1 fruit fly cellular context compared by ENCODE assay signal in genomic region chr2L:7065687-7066086, dm6.
TF ChIP-seq lines count a peak whose summit lies in the region.

Nuf2 (minus strand) TSS chr2L:7065837.

TF ChIP-seq in whole organism, embryonic, 481 proteins besides CTCF, POLR2A, EP300 and RAD21 (continued from another document and continues in another):
- peak; percentile 69 for TF ChIP-seq MBD-R2 (GFP tag; IDR thresholded peaks at IDR 0.05; lab: Robert Waterston, UW)
- no peak for TF ChIP-seq CG7745 (tag; optimal IDR thresholded peaks at IDR 0.05; lab: Kevin White, UChicago)
- peak; percentile 88 for TF ChIP-seq Lhr (GFP tag; optimal IDR thresholded peaks at IDR 0.05; lab: Kevin White, UChicago)
- no peak for TF ChIP-seq CG2129 (GFP tag; IDR thresholded peaks at IDR 0.05; lab: Robert Waterston, UW; ENCODE audit: partially characterized antibody)
- peak; percentile 17 for TF ChIP-seq YL-1 (GFP tag; optimal IDR thresholded peaks at IDR 0.05; lab: Kevin White, UChicago)
- TF ChIP-seq CG4328 (GFP tag; optimal IDR thresholded peaks at IDR 0.05; lab: Kevin White, UChicago), result no peak
- TF ChIP-seq CG12769 (tag; optimal IDR thresholded peaks at IDR 0.05; lab: Kevin White, UChicago), result peak; percentile 24
- no peak for TF ChIP-seq CG8944 (GFP tag; optimal IDR thresholded peaks at IDR 0.05; lab: Kevin White, UChicago)
- TF ChIP-seq CG14014 (GFP tag; IDR thresholded peaks at IDR 0.05; lab: Robert Waterston, UW), result no peak
- TF ChIP-seq ci (GFP tag; IDR thresholded peaks at IDR 0.05; lab: Robert Waterston, UW), result no peak
- no peak for TF ChIP-seq tx (GFP tag; optimal IDR thresholded peaks at IDR 0.05; lab: Kevin White, UChicago)
- TF ChIP-seq zf30C (GFP tag; optimal IDR thresholded peaks at IDR 0.05; lab: Kevin White, UChicago), result no peak
- TF ChIP-seq tap (tag; optimal IDR thresholded peaks at IDR 0.05; lab: Kevin White, UChicago), result no peak
- TF ChIP-seq mam (GFP tag; optimal IDR thresholded peaks at IDR 0.05; lab: Kevin White, UChicago), result no peak
- TF ChIP-seq Mes4 (GFP tag; optimal IDR thresholded peaks at IDR 0.05; lab: Kevin White, UChicago), result no peak
- TF ChIP-seq dan (GFP tag; IDR thresholded peaks at IDR 0.05; lab: Robert Waterston, UW), result no peak
- TF ChIP-seq grn (GFP tag; optimal IDR thresholded peaks at IDR 0.05; lab: Kevin White, UChicago), result no peak
- no peak for TF ChIP-seq Atf6 (GFP tag; IDR thresholded peaks at IDR 0.05; lab: Robert Waterston, UW)
- no peak for TF ChIP-seq kah (GFP tag; optimal IDR thresholded peaks at IDR 0.05; lab: Kevin White, UChicago)
- no peak for TF ChIP-seq H2.0 (GFP tag; IDR thresholded peaks at IDR 0.05; lab: Robert Waterston, UW)
- TF ChIP-seq eyg (GFP tag; optimal IDR thresholded peaks at IDR 0.05; lab: Kevin White, UChicago), result no peak
- TF ChIP-seq MTF-1 (GFP tag; optimal IDR thresholded peaks at IDR 0.05; lab: Kevin White, UChicago; ENCODE audit: borderline replicate concordance), result no peak
- no peak for TF ChIP-seq dimm (GFP tag; IDR thresholded peaks at IDR 0.05; lab: Robert Waterston, UW)
- no peak for TF ChIP-seq CG6689 (GFP tag; IDR thresholded peaks at IDR 0.05; lab: Robert Waterston, UW)
- no peak for TF ChIP-seq CG10959 (GFP tag; IDR thresholded peaks at IDR 0.05; lab: Robert Waterston, UW)
- no peak for TF ChIP-seq CG7839 (tag; optimal IDR thresholded peaks at IDR 0.05; lab: Kevin White, UChicago)
- TF ChIP-seq pum (GFP tag; optimal IDR thresholded peaks at IDR 0.05; lab: Kevin White, UChicago), result no peak
- TF ChIP-seq aop (GFP tag; IDR thresholded peaks at IDR 0.05; lab: Robert Waterston, UW), result no peak
- no peak for TF ChIP-seq CG3407 (GFP tag; optimal IDR thresholded peaks at IDR 0.05; lab: Kevin White, UChicago)
- peak; percentile 47 for TF ChIP-seq sens (GFP tag; lab: Kevin White, UChicago)
- no peak for TF ChIP-seq pros (GFP tag; optimal IDR thresholded peaks at IDR 0.05; lab: Kevin White, UChicago)
- TF ChIP-seq klu (GFP tag; IDR thresholded peaks at IDR 0.05; lab: Robert Waterston, UW), result no peak
- no peak for TF ChIP-seq wdn (GFP tag; IDR thresholded peaks at IDR 0.05; lab: Robert Waterston, UW)
- no peak for TF ChIP-seq sr (GFP tag; IDR thresholded peaks at IDR 0.05; lab: Robert Waterston, UW)
- no peak for TF ChIP-seq CG6813 (GFP tag; optimal IDR thresholded peaks at IDR 0.05; lab: Kevin White, UChicago)
- no peak for TF ChIP-seq CG6254 (GFP tag; optimal IDR thresholded peaks at IDR 0.05; lab: Kevin White, UChicago)
- no peak for TF ChIP-seq sc (optimal IDR thresholded peaks at IDR 0.05; lab: Kevin White, UChicago)
- no peak for TF ChIP-seq sc (GFP tag; optimal IDR thresholded peaks at IDR 0.05; lab: Kevin White, UChicago)
- TF ChIP-seq CG14667 (GFP tag; IDR thresholded peaks at IDR 0.05; lab: Robert Waterston, UW), result no peak
- TF ChIP-seq ken (GFP tag; IDR thresholded peaks at IDR 0.05; lab: Robert Waterston, UW), result no peak
- no peak for TF ChIP-seq luna (GFP tag; optimal IDR thresholded peaks at IDR 0.05; lab: Kevin White, UChicago)
- peak; percentile 8; the same call in 1 of the 2 replicates for TF ChIP-seq NFAT (GFP tag; IDR thresholded peaks at IDR 0.05; lab: Robert Waterston, UW)
- TF ChIP-seq bcd (GFP tag; optimal IDR thresholded peaks at IDR 0.05; lab: Kevin White, UChicago), result no peak
- no peak for TF ChIP-seq Ssrp (tag; optimal IDR thresholded peaks at IDR 0.05; lab: Kevin White, UChicago)
- no peak for TF ChIP-seq CG11695 (GFP tag; IDR thresholded peaks at IDR 0.05; lab: Robert Waterston, UW)
- no peak for TF ChIP-seq CG11085 (GFP tag; IDR thresholded peaks at IDR 0.05; lab: Robert Waterston, UW)
- no peak for TF ChIP-seq Oaz (GFP tag; IDR thresholded peaks at IDR 0.05; lab: Robert Waterston, UW)
- TF ChIP-seq CG18476 (GFP tag; optimal IDR thresholded peaks at IDR 0.05; lab: Kevin White, UChicago), result no peak
- no peak for TF ChIP-seq Kr (GFP tag; optimal IDR thresholded peaks at IDR 0.05; lab: Kevin White, UChicago)
- no peak for TF ChIP-seq pita (GFP tag; optimal IDR thresholded peaks at IDR 0.05; lab: Kevin White, UChicago)
- TF ChIP-seq Hmr (GFP tag; optimal IDR thresholded peaks at IDR 0.05; lab: Kevin White, UChicago), result no peak
- no peak for TF ChIP-seq eve (GFP tag; optimal IDR thresholded peaks at IDR 0.05; lab: Kevin White, UChicago)
- no peak for TF ChIP-seq Doc2 (GFP tag; IDR thresholded peaks at IDR 0.05; lab: Robert Waterston, UW)
- no peak for TF ChIP-seq shn (GFP tag; optimal IDR thresholded peaks at IDR 0.05; lab: Kevin White, UChicago)
- TF ChIP-seq Aef1 (GFP tag; IDR thresholded peaks at IDR 0.05; lab: Robert Waterston, UW), result no peak
- peak; percentile 84 for TF ChIP-seq Sry-β (GFP tag; optimal IDR thresholded peaks at IDR 0.05; lab: Kevin White, UChicago)
- no peak for TF ChIP-seq Dad (GFP tag; optimal IDR thresholded peaks at IDR 0.05; lab: Kevin White, UChicago)
- no peak for TF ChIP-seq CG4730 (GFP tag; IDR thresholded peaks at IDR 0.05; lab: Robert Waterston, UW)
- TF ChIP-seq Ets97D (GFP tag; optimal IDR thresholded peaks at IDR 0.05; lab: Kevin White, UChicago), result peak; percentile 73
- no peak for TF ChIP-seq CG31388 (GFP tag; optimal IDR thresholded peaks at IDR 0.05; lab: Kevin White, UChicago)
- TF ChIP-seq dati (GFP tag; IDR thresholded peaks at IDR 0.05; lab: Robert Waterston, UW), result no peak
- no peak for TF ChIP-seq CG7987 (GFP tag; optimal IDR thresholded peaks at IDR 0.05; lab: Kevin White, UChicago)
- TF ChIP-seq CG13123 (GFP tag; optimal IDR thresholded peaks at IDR 0.05; lab: Kevin White, UChicago), result no peak
- TF ChIP-seq sens-2 (GFP tag; IDR thresholded peaks at IDR 0.05; lab: Robert Waterston, UW), result no peak
- no peak for TF ChIP-seq Sox100B (GFP tag; optimal IDR thresholded peaks at IDR 0.05; lab: Kevin White, UChicago)
- no peak for TF ChIP-seq gce (GFP tag; IDR thresholded peaks at IDR 0.05; lab: Robert Waterston, UW)
- no peak for TF ChIP-seq CG11696 (GFP tag; IDR thresholded peaks at IDR 0.05; lab: Robert Waterston, UW)
- TF ChIP-seq pb (GFP tag; optimal IDR thresholded peaks at IDR 0.05; lab: Kevin White, UChicago), result no peak
- TF ChIP-seq vfl (GFP tag; optimal IDR thresholded peaks at IDR 0.05; lab: Kevin White, UChicago), result no peak
- no peak for TF ChIP-seq esg (GFP tag; conservative IDR thresholded peaks at IDR 0.05; lab: Robert Waterston, UW)
- no peak for TF ChIP-seq CG15269 (tag; optimal IDR thresholded peaks at IDR 0.05; lab: Kevin White, UChicago)
- TF ChIP-seq grau (tag; optimal IDR thresholded peaks at IDR 0.05; lab: Kevin White, UChicago), result no peak
- TF ChIP-seq CG7556 (GFP tag; optimal IDR thresholded peaks at IDR 0.05; lab: Kevin White, UChicago), result no peak
- TF ChIP-seq stc (GFP tag; IDR thresholded peaks at IDR 0.05; lab: Robert Waterston, UW), result no peak
- TF ChIP-seq CG13624 (GFP tag; optimal IDR thresholded peaks at IDR 0.05; lab: Kevin White, UChicago), result no peak
- no peak for TF ChIP-seq Gsc (GFP tag; IDR thresholded peaks at IDR 0.05; lab: Robert Waterston, UW)
- no peak for TF ChIP-seq prd (optimal IDR thresholded peaks at IDR 0.05; lab: Kevin White, UChicago)
- TF ChIP-seq prd (GFP tag; IDR thresholded peaks at IDR 0.05; lab: Robert Waterston, UW), result no peak
- no peak for TF ChIP-seq tin (GFP tag; optimal IDR thresholded peaks at IDR 0.05; lab: Kevin White, UChicago)
- no peak for TF ChIP-seq al (GFP tag; IDR thresholded peaks at IDR 0.05; lab: Robert Waterston, UW)
- TF ChIP-seq HLH3B (GFP tag; IDR thresholded peaks at IDR 0.05; lab: Robert Waterston, UW), result no peak
- TF ChIP-seq ham (GFP tag; IDR thresholded peaks at IDR 0.05; lab: Robert Waterston, UW), result no peak
- no peak for TF ChIP-seq CG6654 (GFP tag; optimal IDR thresholded peaks at IDR 0.05; lab: Kevin White, UChicago)
- no peak for TF ChIP-seq wek (GFP tag; optimal IDR thresholded peaks at IDR 0.05; lab: Kevin White, UChicago)
- TF ChIP-seq bsh (GFP tag; optimal IDR thresholded peaks at IDR 0.05; lab: Kevin White, UChicago), result no peak
- TF ChIP-seq CG14710 (tag; optimal IDR thresholded peaks at IDR 0.05; lab: Kevin White, UChicago), result peak; percentile 67
- TF ChIP-seq CHES-1-like (GFP tag; optimal IDR thresholded peaks at IDR 0.05; lab: Kevin White, UChicago), result no peak
- TF ChIP-seq CG5180 (GFP tag; optimal IDR thresholded peaks at IDR 0.05; lab: Kevin White, UChicago), result no peak
- TF ChIP-seq CG12744 (GFP tag; optimal IDR thresholded peaks at IDR 0.05; lab: Kevin White, UChicago), result no peak
- no peak for TF ChIP-seq slp2 (GFP tag; optimal IDR thresholded peaks at IDR 0.05; lab: Kevin White, UChicago)
- TF ChIP-seq CG4617 (GFP tag; optimal IDR thresholded peaks at IDR 0.05; lab: Kevin White, UChicago; ENCODE audit: borderline replicate concordance), result peak; percentile 43
- TF ChIP-seq pho (GFP tag; optimal IDR thresholded peaks at IDR 0.05; lab: Kevin White, UChicago), result no peak
- TF ChIP-seq CG11723 (GFP tag; optimal IDR thresholded peaks at IDR 0.05; lab: Kevin White, UChicago), result no peak
- TF ChIP-seq tup (GFP tag; optimal IDR thresholded peaks at IDR 0.05; lab: Kevin White, UChicago), result no peak
- TF ChIP-seq Awh (GFP tag; IDR thresholded peaks at IDR 0.05; lab: Robert Waterston, UW), result no peak
- TF ChIP-seq CG12391 (tag; optimal IDR thresholded peaks at IDR 0.05; lab: Kevin White, UChicago), result peak; percentile 8
- no peak for TF ChIP-seq CG5245 (GFP tag; optimal IDR thresholded peaks at IDR 0.05; lab: Kevin White, UChicago)
- TF ChIP-seq CG7928 (GFP tag; optimal IDR thresholded peaks at IDR 0.05; lab: Kevin White, UChicago), result no peak
- no peak for TF ChIP-seq mld (GFP tag; IDR thresholded peaks at IDR 0.05; lab: Robert Waterston, UW; ENCODE audit: partially characterized antibody)
- peak; percentile 5 for TF ChIP-seq CG8290 (GFP tag; optimal IDR thresholded peaks at IDR 0.05; lab: Kevin White, UChicago)
- no peak for TF ChIP-seq CG8290 (tag; optimal IDR thresholded peaks at IDR 0.05; lab: Kevin White, UChicago)
- TF ChIP-seq CG4820 (GFP tag; optimal IDR thresholded peaks at IDR 0.05; lab: Kevin White, UChicago), result no peak
- no peak for TF ChIP-seq sug (tag; optimal IDR thresholded peaks at IDR 0.05; lab: Kevin White, UChicago)
- no peak for TF ChIP-seq CG9727 (GFP tag; optimal IDR thresholded peaks at IDR 0.05; lab: Kevin White, UChicago)
- TF ChIP-seq CG8359 (GFP tag; optimal IDR thresholded peaks at IDR 0.05; lab: Kevin White, UChicago; ENCODE audit: borderline replicate concordance), result no peak
- no peak for TF ChIP-seq CG13775 (GFP tag; optimal IDR thresholded peaks at IDR 0.05; lab: Kevin White, UChicago)
- TF ChIP-seq sna (GFP tag; IDR thresholded peaks at IDR 0.05; lab: Robert Waterston, UW; ENCODE audit: partially characterized antibody), result no peak
- no peak for TF ChIP-seq CG10209 (GFP tag; optimal IDR thresholded peaks at IDR 0.05; lab: Kevin White, UChicago)
- TF ChIP-seq CG9817 (tag; optimal IDR thresholded peaks at IDR 0.05; lab: Kevin White, UChicago), result no peak
- TF ChIP-seq fru (optimal IDR thresholded peaks at IDR 0.05; lab: Kevin White, UChicago), result no peak
- TF ChIP-seq NfI (GFP tag; optimal IDR thresholded peaks at IDR 0.05; lab: Kevin White, UChicago), result no peak
- no peak for TF ChIP-seq CG13424 (tag; optimal IDR thresholded peaks at IDR 0.05; lab: Kevin White, UChicago)
- no peak for TF ChIP-seq CG7372 (GFP tag; IDR thresholded peaks at IDR 0.05; lab: Robert Waterston, UW)
- no peak for TF ChIP-seq CG14441 (GFP tag; IDR thresholded peaks at IDR 0.05; lab: Robert Waterston, UW)
- no peak for TF ChIP-seq ase (GFP tag; IDR thresholded peaks at IDR 0.05; lab: Robert Waterston, UW)
- TF ChIP-seq CG17568 (GFP tag; optimal IDR thresholded peaks at IDR 0.05; lab: Kevin White, UChicago), result no peak
- no peak for TF ChIP-seq gsb (GFP tag; IDR thresholded peaks at IDR 0.05; lab: Robert Waterston, UW)
- TF ChIP-seq CG11093 (GFP tag; IDR thresholded peaks at IDR 0.05; lab: Robert Waterston, UW), result no peak
- TF ChIP-seq sima (GFP tag; optimal IDR thresholded peaks at IDR 0.05; lab: Kevin White, UChicago), result no peak
- 0 out of 2 replicates have a peak, but pooled peaks have one; percentile 21 for TF ChIP-seq CG32532 (GFP tag; IDR thresholded peaks at IDR 0.05; lab: Robert Waterston, UW)
- TF ChIP-seq ash1 (GFP tag; optimal IDR thresholded peaks at IDR 0.05; lab: Kevin White, UChicago), result no peak
- TF ChIP-seq Nf-YC (tag; optimal IDR thresholded peaks at IDR 0.05; lab: Kevin White, UChicago), result no peak
- no peak for TF ChIP-seq Mad (GFP tag; optimal IDR thresholded peaks at IDR 0.05; lab: Kevin White, UChicago)
- peak; percentile 28 for TF ChIP-seq HmgD (GFP tag; optimal IDR thresholded peaks at IDR 0.05; lab: Kevin White, UChicago)
- TF ChIP-seq gt (GFP tag; IDR thresholded peaks at IDR 0.05; lab: Robert Waterston, UW), result no peak
- TF ChIP-seq CG1602 (GFP tag; optimal IDR thresholded peaks at IDR 0.05; lab: Kevin White, UChicago), result no peak
- TF ChIP-seq CG14860 (GFP tag; IDR thresholded peaks at IDR 0.05; lab: Robert Waterston, UW; ENCODE audit: partially characterized antibody), result no peak
- no peak for TF ChIP-seq CG6175 (GFP tag; IDR thresholded peaks at IDR 0.05; lab: Robert Waterston, UW)
- no peak for TF ChIP-seq Ets65A (GFP tag; lab: Kevin White, UChicago)
- TF ChIP-seq CG6854 (GFP tag; optimal IDR thresholded peaks at IDR 0.05; lab: Kevin White, UChicago), result no peak
- peak; percentile 95 for TF ChIP-seq gfzf (GFP tag; optimal IDR thresholded peaks at IDR 0.05; lab: Kevin White, UChicago)
- TF ChIP-seq kni (GFP tag; optimal IDR thresholded peaks at IDR 0.05; lab: Kevin White, UChicago), result no peak
- no peak for TF ChIP-seq disco-r (GFP tag; optimal IDR thresholded peaks at IDR 0.05; lab: Kevin White, UChicago)
- no peak for TF ChIP-seq Oli (tag; optimal IDR thresholded peaks at IDR 0.05; lab: Kevin White, UChicago)
- no peak for TF ChIP-seq CG6791 (GFP tag; IDR thresholded peaks at IDR 0.05; lab: Robert Waterston, UW; ENCODE audit: partially characterized antibody)
- TF ChIP-seq Hr78 (GFP tag; optimal IDR thresholded peaks at IDR 0.05; lab: Kevin White, UChicago), result no peak
- TF ChIP-seq CG14050 (GFP tag; IDR thresholded peaks at IDR 0.05; lab: Robert Waterston, UW), result no peak
- no peak for TF ChIP-seq h (optimal IDR thresholded peaks at IDR 0.05; lab: Kevin White, UChicago)
- TF ChIP-seq tll (GFP tag; optimal IDR thresholded peaks at IDR 0.05; lab: Kevin White, UChicago), result no peak
- no peak for TF ChIP-seq Blimp-1 (GFP tag; optimal IDR thresholded peaks at IDR 0.05; lab: Kevin White, UChicago)
- TF ChIP-seq nerfin-2 (GFP tag; IDR thresholded peaks at IDR 0.05; lab: Robert Waterston, UW; ENCODE audit: partially characterized antibody), result no peak
- no peak for TF ChIP-seq CG10321 (GFP tag; IDR thresholded peaks at IDR 0.05; lab: Robert Waterston, UW)
